Fruit fly (Drosophila melanogaster): Measurements from ENCODE around the gene CG7484.

The CG7484 gene

dm6 chr3L:17656716-17657395 is 2.4 kb downstream of the CG7484 start:
- TF ChIP-seq CG8301 (tag; optimal IDR thresholded peaks at IDR 0.05) = no peak
- TF ChIP-seq CG14655 (GFP tag; optimal IDR thresholded peaks at IDR 0.05) = no peak
- no peak for TF ChIP-seq D1 (tag; optimal IDR thresholded peaks at IDR 0.05)
- TF ChIP-seq CG32121 (GFP tag; IDR thresholded peaks at IDR 0.05) = 0 out of 2 replicates have a peak, but pooled peaks have one; percentile 16
- TF ChIP-seq CG10348 (GFP tag; IDR thresholded peaks at IDR 0.05) = no peak

dm6 chr3L:17657728-17658379 is 3.4 kb downstream of the CG7484 start:
- TF ChIP-seq CG9948 (tag; optimal IDR thresholded peaks at IDR 0.05) (peak; percentile 90), D1 (tag; optimal IDR thresholded peaks at IDR 0.05) (peak; percentile 68), CG8301 (tag; optimal IDR thresholded peaks at IDR 0.05) (peak; percentile 88), Ets98B (GFP tag; IDR thresholded peaks at IDR 0.05) (peak; percentile 75), EcR (GFP tag; optimal IDR thresholded peaks at IDR 0.05) (peak; percentile 96), fd96Ca (GFP tag; IDR thresholded peaks at IDR 0.05) (peak; percentile 83; the same call in 2 of the 3 replicates), rn (GFP tag; IDR thresholded peaks at IDR 0.05) (peak; percentile 54; the same call in 1 of the 2 replicates), CG15710 (tag; optimal IDR thresholded peaks at IDR 0.05) (peak; percentile 88), CG17806 (tag; optimal IDR thresholded peaks at IDR 0.05) (peak; percentile 84), Pif1B (GFP tag; optimal IDR thresholded peaks at IDR 0.05) (peak; percentile 82), CG13204 (GFP tag; optimal IDR thresholded peaks at IDR 0.05) (peak; percentile 63), Pif1A (GFP tag; optimal IDR thresholded peaks at IDR 0.05) (peak; percentile 78), CG8159 (tag; optimal IDR thresholded peaks at IDR 0.05) (peak; percentile 89), CG34367 (tag; optimal IDR thresholded peaks at IDR 0.05) (peak; percentile 85), CG4496 (GFP tag; IDR thresholded peaks at IDR 0.05) (peak; percentile 85), Snoo (tag; optimal IDR thresholded peaks at IDR 0.05) (peak; percentile 58), CG14655 (GFP tag; optimal IDR thresholded peaks at IDR 0.05) (peak; percentile 89), CG12605 (GFP tag; IDR thresholded peaks at IDR 0.05) (peak; percentile 70; the same call in 1 of the 2 replicates), CG10348 (GFP tag; IDR thresholded peaks at IDR 0.05) (no peak), gl (tag; optimal IDR thresholded peaks at IDR 0.05) (peak; percentile 55), CG32121 (GFP tag; IDR thresholded peaks at IDR 0.05) (peak; percentile 54; the same call in 1 of the 2 replicates)

DNA sequence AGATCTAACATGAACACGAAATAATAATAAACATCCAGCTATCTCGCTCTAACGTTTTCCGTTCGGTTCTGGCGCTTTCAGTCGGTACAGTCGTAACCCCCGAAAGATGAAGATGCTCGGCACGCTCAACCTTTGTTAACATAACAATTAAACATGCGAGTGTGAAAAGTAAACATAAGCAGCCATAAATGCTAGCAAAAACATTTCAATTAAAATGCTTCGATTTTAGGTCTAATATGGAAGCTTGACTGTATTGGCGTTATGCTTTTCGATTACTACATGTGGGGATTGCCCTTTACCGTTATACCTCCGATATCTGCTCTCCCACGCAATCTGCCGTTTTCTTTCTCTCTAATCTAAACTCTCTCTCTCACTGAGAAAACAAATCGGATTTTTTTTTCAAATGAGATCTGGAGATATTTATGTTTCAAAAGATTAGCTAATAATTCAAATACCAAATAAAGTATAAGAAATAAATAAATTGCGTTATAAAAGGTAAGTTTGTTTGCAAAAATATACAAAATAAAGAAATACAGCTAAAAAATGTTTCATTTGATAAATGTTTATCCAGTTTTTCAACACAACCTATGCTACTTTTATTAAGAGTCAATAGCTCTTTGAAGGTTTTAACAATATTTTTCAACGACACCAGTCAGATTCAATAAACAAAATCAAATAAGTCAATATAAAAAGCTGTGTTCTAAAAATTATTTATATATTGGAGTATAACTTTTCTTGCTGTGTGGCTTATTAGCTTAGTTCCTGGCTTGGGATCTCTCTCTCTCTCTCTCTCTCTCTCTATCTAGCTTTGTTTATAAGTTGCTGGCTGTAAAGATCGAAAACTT is 4.2 kb downstream of the CG7484 start:
- TF ChIP-seq CG8159 (tag; optimal IDR thresholded peaks at IDR 0.05) = no peak
- peak; percentile 57 for TF ChIP-seq CG14655 (GFP tag; optimal IDR thresholded peaks at IDR 0.05)
- peak; percentile 66 for TF ChIP-seq CG32121 (GFP tag; IDR thresholded peaks at IDR 0.05)
- TF ChIP-seq fd96Ca (GFP tag; IDR thresholded peaks at IDR 0.05) = peak; percentile 86; the same call in 2 of the 3 replicates
- peak; percentile 49; the same call in 1 of the 2 replicates for TF ChIP-seq rn (GFP tag; IDR thresholded peaks at IDR 0.05)
- no peak for TF ChIP-seq CG13204 (GFP tag; optimal IDR thresholded peaks at IDR 0.05)
- TF ChIP-seq Pif1B (GFP tag; optimal IDR thresholded peaks at IDR 0.05) = peak; percentile 44
- TF ChIP-seq CG9948 (tag; optimal IDR thresholded peaks at IDR 0.05) = peak; percentile 30
- TF ChIP-seq CG17806 (tag; optimal IDR thresholded peaks at IDR 0.05) = peak; percentile 47
- peak; percentile 49; the same call in 1 of the 2 replicates for TF ChIP-seq CG10348 (GFP tag; IDR thresholded peaks at IDR 0.05)
- peak; percentile 76 for TF ChIP-seq CG12605 (GFP tag; IDR thresholded peaks at IDR 0.05)
- no peak for TF ChIP-seq D1 (tag; optimal IDR thresholded peaks at IDR 0.05)
- peak; percentile 62 for TF ChIP-seq CG8301 (tag; optimal IDR thresholded peaks at IDR 0.05)
- TF ChIP-seq Snoo (tag; optimal IDR thresholded peaks at IDR 0.05) = peak; percentile 34
- no peak for TF ChIP-seq EcR (GFP tag; optimal IDR thresholded peaks at IDR 0.05)
- peak; percentile 17 for TF ChIP-seq CG15710 (tag; optimal IDR thresholded peaks at IDR 0.05)
- TF ChIP-seq CG4496 (GFP tag; IDR thresholded peaks at IDR 0.05) = peak; percentile 87
- peak; percentile 56 for TF ChIP-seq Pif1A (GFP tag; optimal IDR thresholded peaks at IDR 0.05)
- no peak for TF ChIP-seq gl (tag; optimal IDR thresholded peaks at IDR 0.05)
- TF ChIP-seq Ets98B (GFP tag; IDR thresholded peaks at IDR 0.05) = peak; percentile 89

- no peak for TF ChIP-seq fd96Ca (GFP tag; IDR thresholded peaks at IDR 0.05)
- no peak for TF ChIP-seq CG4496 (GFP tag; IDR thresholded peaks at IDR 0.05)
- no peak for TF ChIP-seq CG10348 (GFP tag; IDR thresholded peaks at IDR 0.05)
- TF ChIP-seq CG12605 (GFP tag; IDR thresholded peaks at IDR 0.05) = no peak
Observed at dm6 chr3L:17659268-17659589, 4.8 kb downstream of the CG7484 start.

DNA sequence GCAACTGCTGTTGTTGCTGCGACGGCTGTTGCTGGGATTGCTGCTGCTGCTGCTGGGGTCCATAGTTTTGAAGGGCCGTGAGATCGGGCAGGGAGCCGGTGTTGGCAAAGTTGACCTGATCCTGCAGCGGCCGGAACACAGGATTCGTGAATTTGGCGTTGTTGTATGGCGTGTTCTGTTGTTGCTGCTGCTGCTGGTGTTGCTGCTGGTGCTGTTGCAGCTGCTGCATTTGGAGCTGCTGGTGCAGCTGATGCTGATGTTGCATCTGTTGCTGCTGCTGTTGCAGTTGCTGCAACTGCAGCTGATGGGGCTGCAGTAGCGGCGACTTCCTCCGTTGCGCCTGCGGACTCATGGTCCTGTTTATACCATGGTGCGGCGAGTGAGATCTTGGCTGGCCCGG is 9.2 kb downstream of the CG7484 start:
- no peak for TF ChIP-seq Snoo (tag; optimal IDR thresholded peaks at IDR 0.05)
- no peak for TF ChIP-seq rn (GFP tag; IDR thresholded peaks at IDR 0.05)
- no peak for TF ChIP-seq CG10348 (GFP tag; IDR thresholded peaks at IDR 0.05)
- no peak for TF ChIP-seq Pif1A (GFP tag; optimal IDR thresholded peaks at IDR 0.05)
- TF ChIP-seq CG8301 (tag; optimal IDR thresholded peaks at IDR 0.05) = no peak
- no peak for TF ChIP-seq CG14655 (GFP tag; optimal IDR thresholded peaks at IDR 0.05)
- TF ChIP-seq CG32121 (GFP tag; IDR thresholded peaks at IDR 0.05) = no peak
- no peak for TF ChIP-seq gl (tag; optimal IDR thresholded peaks at IDR 0.05)
- no peak for TF ChIP-seq Pif1B (GFP tag; optimal IDR thresholded peaks at IDR 0.05)
- no peak for TF ChIP-seq EcR (GFP tag; optimal IDR thresholded peaks at IDR 0.05)
- no peak for TF ChIP-seq CG13204 (GFP tag; optimal IDR thresholded peaks at IDR 0.05)
- TF ChIP-seq CG34367 (tag; optimal IDR thresholded peaks at IDR 0.05) = no peak
- TF ChIP-seq CG4496 (GFP tag; IDR thresholded peaks at IDR 0.05) = no peak

Measured in whole organism, pupa.